Fruit fly (Drosophila melanogaster) whole organism, wandering third instar larva: ENCODE data around the gene CG7600.

Source experiments
- Abd-B ChIP-seq: fragments of >200 bp; optimal IDR thresholded peaks from 2 replicates; lab custom pipeline; 2017; ENCODE audit warnings: missing biosample characterization, missing genetic modification characterization
- CrebA ChIP-seq: fragments of 200-800 bp; sonication (Bioruptor generic); optimal IDR thresholded peaks from 2 replicates; lab custom pipeline; 2016; ENCODE audit warnings: missing biosample characterization, mild to moderate bottlenecking, missing genetic modification characterization, borderline replicate concordance
- Dfd ChIP-seq: fragments of >200 bp; optimal IDR thresholded peaks from 2 replicates; lab custom pipeline; 2017; ENCODE audit warnings: missing biosample characterization, missing genetic modification characterization
- HLH106 ChIP-seq: fragments of 200-800 bp; optimal IDR thresholded peaks from 3 replicates; lab custom pipeline; 2019; ENCODE audit warnings: missing biosample characterization, mild to moderate bottlenecking, missing genetic modification characterization, moderate library complexity
- Hnf4 ChIP-seq: fragments of 200-800 bp; sonication (Bioruptor generic); optimal IDR thresholded peaks from 2 replicates; lab custom pipeline; 2016; ENCODE audit warnings: missing biosample characterization, mild to moderate bottlenecking, missing genetic modification characterization
- Hr83 ChIP-seq: fragments of 200-300 bp; sonication (Bioruptor generic); optimal IDR thresholded peaks from 2 replicates; lab custom pipeline; 2016; ENCODE audit warnings: missing biosample characterization, mild to moderate bottlenecking, missing genetic modification characterization, moderate library complexity; ENCODE audit not compliant: poor library complexity, severe bottlenecking
- Jra ChIP-seq: sonication (Bioruptor generic); optimal IDR thresholded peaks from 2 replicates; lab custom pipeline; 2016; ENCODE audit warnings: missing biosample characterization, missing genetic modification characterization
- Mio ChIP-seq: sonication (Bioruptor generic); optimal IDR thresholded peaks from 2 replicates; lab custom pipeline; 2016; ENCODE audit warnings: missing biosample characterization, missing genetic modification characterization
- Myc ChIP-seq: fragments of >200 bp; optimal IDR thresholded peaks from 2 replicates; lab custom pipeline; 2017
- N ChIP-seq: fragments of >200 bp; optimal IDR thresholded peaks from 2 replicates; lab custom pipeline; 2018; ENCODE audit warnings: missing biosample characterization, missing external identifiers, missing genetic modification characterization
- Rel ChIP-seq, 2 experiments: fragments of 200-800 bp; sonication (Bioruptor generic) in 1 of 2; optimal IDR thresholded peaks; 2 replicates in 1 of 2; 3 replicates in 1 of 2; lab custom pipeline; 2016 to 2019; ENCODE audit warnings: mild to moderate bottlenecking in 2 of 2, missing biosample characterization in 2 of 2, missing genetic modification characterization in 2 of 2, moderate library complexity in 1 of 2
- Sp1 ChIP-seq: fragments of 200-800 bp; sonication (Bioruptor generic); optimal IDR thresholded peaks from 3 replicates; lab custom pipeline; 2019; ENCODE audit warnings: missing biosample characterization, mild to moderate bottlenecking, missing genetic modification characterization, moderate library complexity
- Vsx2 ChIP-seq: fragments of 200-300, 225-300 bp; sonication (Bioruptor generic); optimal IDR thresholded peaks from 2 replicates; lab custom pipeline; 2018; ENCODE audit warnings: missing biosample characterization, missing genetic modification characterization; ENCODE audit not compliant: partially characterized antibody
- br ChIP-seq: fragments of 200-800 bp; sonication (Bioruptor generic); optimal IDR thresholded peaks from 2 replicates; lab custom pipeline; 2016; ENCODE audit warnings: missing biosample characterization, missing genetic modification characterization
- dl ChIP-seq, 2 experiments: fragments of 175-275, 200-275 bp in 1 of 2; fragments of 200-275 bp in 1 of 2; sonication (Bioruptor generic); optimal IDR thresholded peaks; lab custom pipeline; 2018; ENCODE audit warnings: mild to moderate bottlenecking in 2 of 2, missing biosample characterization in 2 of 2, missing genetic modification characterization in 2 of 2, moderate library complexity in 2 of 2; ENCODE audit not compliant: partially characterized antibody in 2 of 2, insufficient read depth in 1 of 2
- foxo ChIP-seq, 2 experiments: fragments of 200-800 bp; sonication (Bioruptor generic); optimal IDR thresholded peaks; 2 replicates in 1 of 2; 3 replicates in 1 of 2; lab custom pipeline; 2016 to 2017; ENCODE audit warnings: missing biosample characterization in 2 of 2, missing genetic modification characterization in 2 of 2
- fru ChIP-seq: fragments of 200-800 bp; sonication (Bioruptor generic); optimal IDR thresholded peaks from 3 replicates; lab custom pipeline; 2016; ENCODE audit warnings: missing biosample characterization, mild to moderate bottlenecking, missing genetic modification characterization
- h ChIP-seq: fragments of 200-800 bp; sonication (Bioruptor generic); optimal IDR thresholded peaks from 3 replicates; lab custom pipeline; 2016; ENCODE audit warnings: missing biosample characterization, mild to moderate bottlenecking, missing genetic modification characterization
- lola ChIP-seq: fragments of >200 bp; optimal IDR thresholded peaks from 2 replicates; lab custom pipeline; 2017; ENCODE audit warnings: missing biosample characterization, missing genetic modification characterization
- pan ChIP-seq: fragments of >200 bp; optimal IDR thresholded peaks from 2 replicates; lab custom pipeline; 2017
- psq ChIP-seq: fragments of 200-800 bp; sonication (Bioruptor generic); optimal IDR thresholded peaks from 3 replicates; lab custom pipeline; 2017; ENCODE audit warnings: missing biosample characterization, mild to moderate bottlenecking, missing genetic modification characterization, moderate library complexity
- rgr ChIP-seq: fragments of 200-800 bp; sonication (Bioruptor generic); optimal IDR thresholded peaks from 3 replicates; lab custom pipeline; 2016; ENCODE audit warnings: missing biosample characterization, mild to moderate bottlenecking, missing genetic modification characterization
- sage ChIP-seq: fragments of 200-800 bp; sonication (Bioruptor generic); optimal IDR thresholded peaks from 2 replicates; lab custom pipeline; 2016; ENCODE audit warnings: missing biosample characterization, mild to moderate bottlenecking, missing genetic modification characterization
- sv ChIP-seq: fragments of 200-800 bp; sonication (Bioruptor generic); optimal IDR thresholded peaks from 3 replicates; lab custom pipeline; 2016; ENCODE audit warnings: missing biosample characterization, missing genetic modification characterization
- tai ChIP-seq: sonication (Bioruptor generic); optimal IDR thresholded peaks from 2 replicates; lab custom pipeline; 2016; ENCODE audit warnings: missing biosample characterization, missing genetic modification characterization
- usp ChIP-seq: fragments of >200 bp; optimal IDR thresholded peaks from 2 replicates; lab custom pipeline; 2017; ENCODE audit warnings: missing biosample characterization, missing genetic modification characterization
- woc ChIP-seq: sonication (Bioruptor generic); optimal IDR thresholded peaks from 2 replicates; lab custom pipeline; 2016; ENCODE audit warnings: missing biosample characterization, mild to moderate bottlenecking, missing genetic modification characterization

The CG7600 gene

DNA sequence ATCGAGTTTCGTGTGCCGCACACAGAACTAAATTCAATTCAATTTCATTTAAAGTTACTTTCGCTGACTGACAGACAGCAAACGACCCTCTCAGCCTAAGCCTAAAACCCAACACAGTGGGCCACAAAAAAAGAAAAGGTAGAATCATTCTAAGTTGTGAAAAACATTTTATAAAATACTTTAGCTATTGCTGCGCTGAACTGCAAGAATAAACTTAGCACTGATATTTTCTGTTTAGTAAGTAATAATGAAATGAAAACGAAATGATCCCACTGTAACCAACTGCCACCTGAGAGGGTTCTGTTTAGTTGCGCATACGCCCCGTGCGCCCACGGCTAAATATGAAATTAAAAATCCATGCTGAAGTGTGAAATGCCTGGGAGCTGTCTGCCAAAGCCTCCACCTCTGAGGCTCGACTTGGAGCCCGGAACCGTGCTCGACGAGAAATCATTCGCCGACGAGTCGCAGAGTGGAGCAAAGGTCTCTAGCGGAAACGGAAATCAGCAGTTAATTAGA lies 37.5 kb upstream of the CG7600 start, which contains the start of gene CG14142:
Gene CG14142 (plus strand): TSS at position 466 of the 516 bp plus-strand sequence.
- TF ChIP-seq Hnf4 (GFP tag; lab: Kevin White, UChicago) = no peak

DNA sequence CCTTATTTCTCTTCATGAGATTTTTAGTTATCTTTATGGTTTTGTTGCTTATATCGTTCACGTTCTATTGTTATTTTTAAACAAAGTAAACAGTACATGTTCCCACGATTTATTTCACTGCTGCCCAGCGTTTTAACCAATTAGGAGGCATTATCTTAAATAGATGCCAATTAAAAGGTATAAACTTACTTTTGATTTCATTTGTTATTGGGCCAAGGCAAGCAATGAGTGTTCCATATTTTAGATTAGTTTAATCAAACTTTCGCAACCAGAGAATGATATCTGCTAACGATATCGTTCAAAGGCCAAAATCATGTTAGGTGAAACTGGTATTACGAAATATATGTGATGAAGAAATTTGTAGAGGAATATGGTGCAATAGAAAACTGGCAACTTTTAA lies 27.6 kb upstream of the CG7600 start:
- no peak for TF ChIP-seq pan (lab: Kevin White, UChicago)
- TF ChIP-seq N = no peak
- no peak for TF ChIP-seq sv
- TF ChIP-seq usp (GFP tag; lab: Kevin White, UChicago) = no peak
- TF ChIP-seq Rel (GFP tag; optimal IDR thresholded peaks at IDR 0.05; lab: Kevin White, UChicago) = no peak
- TF ChIP-seq Rel (tag; optimal IDR thresholded peaks at IDR 0.05; lab: Kevin White, UChicago) = no peak
- no peak for TF ChIP-seq h
- no peak for TF ChIP-seq Hr83 (GFP tag; lab: Kevin White, UChicago)
- TF ChIP-seq psq (GFP tag; lab: Kevin White, UChicago) = no peak
- TF ChIP-seq tai (GFP tag; lab: Kevin White, UChicago) = no peak
- no peak for TF ChIP-seq Dfd (GFP tag; lab: Kevin White, UChicago)
- no peak for TF ChIP-seq lola (GFP tag; lab: Kevin White, UChicago)
- no peak for TF ChIP-seq HLH106 (tag; lab: Kevin White, UChicago)
- TF ChIP-seq Myc (lab: Kevin White, UChicago) = no peak
- TF ChIP-seq CrebA = no peak
- TF ChIP-seq Sp1 (GFP tag; lab: Kevin White, UChicago) = no peak
- no peak for TF ChIP-seq woc (GFP tag; lab: Kevin White, UChicago)
- TF ChIP-seq Mio (GFP tag; lab: Kevin White, UChicago) = no peak
- TF ChIP-seq, all 38 proteins: peak for 0

- TF ChIP-seq Dfd (GFP tag; lab: Kevin White, UChicago) = peak; percentile 81
- no peak for TF ChIP-seq rgr (GFP tag; lab: Kevin White, UChicago)
- no peak for TF ChIP-seq fru (GFP tag; lab: Kevin White, UChicago)
Observed at dm6 chr3L:11183965-11184364, 26.6 kb upstream of the CG7600 start.

- TF ChIP-seq Vsx2 (GFP tag; lab: Kevin White, UChicago) = no peak
- no peak for TF ChIP-seq Abd-B
- TF ChIP-seq usp (GFP tag; lab: Kevin White, UChicago) = no peak
- no peak for TF ChIP-seq Hnf4 (GFP tag; lab: Kevin White, UChicago)
- TF ChIP-seq N = no peak
- TF ChIP-seq foxo (GFP tag; optimal IDR thresholded peaks at IDR 0.05; lab: Kevin White, UChicago) = peak in 1 of 2 experiments; percentile 5
- TF ChIP-seq Myc (lab: Kevin White, UChicago) = no peak
- no peak for TF ChIP-seq dl (GFP tag; optimal IDR thresholded peaks at IDR 0.05; lab: Kevin White, UChicago; ENCODE audit: insufficient read depth in 1 of 2, partially characterized antibody in 2 of 2)
- no peak for TF ChIP-seq Hr83 (GFP tag; lab: Kevin White, UChicago)
- peak; percentile 5 for TF ChIP-seq fru (GFP tag; lab: Kevin White, UChicago)
Observed at dm6 chr3L:11186768-11187167, 23.8 kb upstream of the CG7600 start.

dm6 chr3L:11190022-11190421 lies 20.6 kb upstream of the CG7600 start:
- TF ChIP-seq sage (GFP tag; lab: Kevin White, UChicago) (no peak), Dfd (GFP tag; lab: Kevin White, UChicago) (no peak), Sp1 (GFP tag; lab: Kevin White, UChicago) (no peak), Hr83 (GFP tag; lab: Kevin White, UChicago) (no peak), Vsx2 (GFP tag; lab: Kevin White, UChicago) (no peak), Jra (GFP tag; lab: Kevin White, UChicago) (no peak), br (GFP tag; lab: Kevin White, UChicago) (no peak), dl (GFP tag; optimal IDR thresholded peaks at IDR 0.05; lab: Kevin White, UChicago; ENCODE audit: insufficient read depth in 1 of 2, partially characterized antibody in 2 of 2) (no peak)

dm6 chr3L:11195275-11195674 lies 15.3 kb upstream of the CG7600 start:
- TF ChIP-seq Dfd (GFP tag; lab: Kevin White, UChicago) (peak; percentile 28), rgr (GFP tag; lab: Kevin White, UChicago) (no peak)
